Fruit fly (Drosophila melanogaster): ENCODE data around the gene Atg4a.

Atg4a gene

DNA sequence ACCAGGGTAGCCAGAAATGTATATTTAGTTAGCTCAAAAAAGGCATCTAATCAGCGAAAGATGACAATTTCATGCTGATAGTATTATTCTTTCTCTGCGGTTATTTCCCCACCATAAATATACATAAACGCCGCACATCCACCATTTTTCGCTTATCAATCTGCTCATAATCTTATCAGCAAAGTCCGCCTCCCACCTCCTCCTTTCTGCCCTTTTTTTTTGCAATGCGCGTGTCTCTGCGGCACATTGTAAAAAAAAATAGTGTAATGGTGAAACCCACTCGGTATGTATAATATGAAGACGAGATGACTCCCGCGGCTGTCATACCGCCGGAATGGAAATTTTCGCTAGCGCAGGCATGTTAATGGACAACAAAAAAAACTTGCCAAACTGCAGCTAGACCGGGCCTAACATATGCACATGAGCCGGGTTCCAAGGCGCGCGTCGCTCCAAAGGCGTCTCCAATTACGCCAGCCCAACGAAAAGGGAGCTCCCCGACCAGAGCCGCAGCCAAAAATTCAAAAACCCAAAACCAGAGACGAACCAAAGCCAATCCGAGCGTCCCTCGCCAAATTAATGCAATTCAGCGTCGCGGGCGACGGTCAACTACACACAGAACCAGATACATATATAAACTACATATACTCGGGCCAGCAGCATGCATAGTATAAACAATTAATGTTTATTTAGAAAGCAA, 39.6 kb downstream of the Atg4a start:
- TF ChIP-seq ovo (GFP tag; optimal IDR thresholded peaks at IDR 0.05) (no peak), Crg-1 (GFP tag; optimal IDR thresholded peaks at IDR 0.05) (no peak), kay (GFP tag; ENCODE audit: borderline replicate concordance) (no peak), CG7101 (tag; optimal IDR thresholded peaks at IDR 0.05) (no peak), Mnt (GFP tag; optimal IDR thresholded peaks at IDR 0.05) (peak; percentile 20), cic (GFP tag; optimal IDR thresholded peaks at IDR 0.05) (peak; percentile 51), tj (GFP tag; optimal IDR thresholded peaks at IDR 0.05) (peak; percentile 100)

DNA sequence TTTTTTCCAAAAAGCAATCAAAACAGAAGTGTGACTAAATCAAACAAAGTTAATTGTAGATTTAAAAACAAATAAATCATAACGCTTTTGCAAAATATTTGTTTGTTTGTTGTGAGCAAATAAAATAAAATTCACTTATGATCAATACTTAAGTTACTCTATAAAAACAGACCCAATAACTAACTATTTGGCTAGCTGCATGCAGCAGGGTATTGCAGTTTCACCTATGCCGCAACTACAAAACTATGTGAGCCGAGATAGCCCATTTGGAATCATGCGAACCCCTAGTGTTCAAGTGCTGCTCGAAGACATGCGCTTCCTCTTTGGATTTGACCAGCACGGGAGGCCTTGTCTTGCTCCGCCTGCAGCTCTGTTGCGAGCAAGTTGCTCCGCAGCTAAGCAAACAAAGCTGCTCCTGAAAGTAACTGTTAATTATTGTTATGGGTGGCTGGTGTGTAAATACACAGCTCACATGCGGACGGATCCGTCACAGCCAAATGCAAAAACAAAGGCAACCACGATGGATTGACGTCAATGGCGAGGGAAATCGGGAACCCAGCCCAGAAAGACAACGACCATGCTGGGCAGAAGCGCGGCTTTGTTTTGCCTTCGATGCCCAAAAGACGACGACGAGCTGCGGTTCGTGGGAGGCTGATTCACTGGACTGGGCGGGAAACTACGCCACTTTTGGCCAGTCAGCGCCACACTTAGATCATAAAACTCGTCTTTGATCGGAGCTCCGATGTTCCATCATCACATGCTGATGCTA, 41.4 kb downstream of the Atg4a start:
- TF ChIP-seq Clk (GFP tag; optimal IDR thresholded peaks at IDR 0.05) (peak; percentile 2), CG5204 (GFP tag; optimal IDR thresholded peaks at IDR 0.05) (peak; percentile 7), CG7045 (GFP tag; optimal IDR thresholded peaks at IDR 0.05) (no peak), Crg-1 (GFP tag; optimal IDR thresholded peaks at IDR 0.05) (peak; percentile 58), CG7101 (tag; optimal IDR thresholded peaks at IDR 0.05) (peak; percentile 2)

DNA sequence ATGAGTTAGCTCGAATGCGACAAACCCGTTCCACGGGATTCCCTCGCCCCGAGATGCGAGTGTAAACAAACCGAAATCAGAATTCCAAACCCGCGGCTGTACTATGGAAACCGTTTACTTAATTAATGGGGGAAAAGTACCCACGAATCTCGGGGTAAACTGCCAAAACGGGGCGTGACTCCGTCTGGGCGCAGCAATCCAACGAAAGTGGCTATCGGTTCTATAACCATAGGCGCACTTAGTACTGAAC, 41.9 kb downstream of the Atg4a start:
- TF ChIP-seq Hr96 (GFP tag; optimal IDR thresholded peaks at IDR 0.05) (no peak), Clk (GFP tag; optimal IDR thresholded peaks at IDR 0.05) (no peak), ovo (GFP tag; optimal IDR thresholded peaks at IDR 0.05) (peak; percentile 45), cic (GFP tag; optimal IDR thresholded peaks at IDR 0.05) (no peak)

DNA sequence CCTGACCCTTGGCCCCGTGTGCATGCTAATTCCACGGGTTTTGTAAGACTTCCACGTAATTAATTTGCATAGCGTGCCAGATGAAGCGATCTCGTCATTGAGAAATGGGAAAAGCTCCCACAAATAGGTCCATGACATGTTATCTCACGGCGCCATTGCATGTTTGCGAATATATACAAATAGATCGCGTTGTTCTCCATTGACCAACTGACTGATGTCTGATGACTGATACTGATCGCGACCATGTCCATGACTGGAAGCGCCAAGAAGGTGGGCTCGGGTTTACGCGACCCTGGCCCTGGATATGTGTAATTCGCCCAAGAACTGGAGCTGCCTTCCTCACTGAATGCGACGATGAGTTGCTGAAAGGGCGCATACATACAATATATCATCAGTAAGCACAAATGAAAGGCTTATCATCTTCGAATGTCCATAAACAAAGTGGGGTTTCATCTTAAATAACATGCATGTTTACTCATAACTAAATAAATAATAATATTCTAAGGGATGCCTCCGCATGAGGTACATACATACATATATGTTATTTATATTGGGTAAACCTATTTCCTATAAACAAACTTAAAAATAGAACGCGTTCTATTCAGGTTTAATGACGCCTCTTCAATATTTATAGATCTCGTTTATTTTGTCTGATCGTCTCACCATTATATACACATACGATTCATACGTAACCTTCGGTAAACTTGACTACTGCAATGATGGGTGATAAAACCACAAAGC, 42.5 kb downstream of the Atg4a start:
- TF ChIP-seq CG33017 (tag; optimal IDR thresholded peaks at IDR 0.05): peak; percentile 30
- TF ChIP-seq cic (GFP tag; optimal IDR thresholded peaks at IDR 0.05): peak; percentile 70
- peak; percentile 30 for TF ChIP-seq CG14711 (tag; optimal IDR thresholded peaks at IDR 0.05)
- no peak for TF ChIP-seq CG5204 (GFP tag; optimal IDR thresholded peaks at IDR 0.05)
- peak; percentile 64 for TF ChIP-seq CG7045 (GFP tag; optimal IDR thresholded peaks at IDR 0.05)
- peak; percentile 36 for TF ChIP-seq pad (GFP tag; optimal IDR thresholded peaks at IDR 0.05)
- peak; percentile 6 for TF ChIP-seq toe (GFP tag; optimal IDR thresholded peaks at IDR 0.05)
- no peak for TF ChIP-seq bab1 (GFP tag; optimal IDR thresholded peaks at IDR 0.05)
- TF ChIP-seq ovo (GFP tag; optimal IDR thresholded peaks at IDR 0.05): peak; percentile 67
- TF ChIP-seq CG7101 (tag; optimal IDR thresholded peaks at IDR 0.05): peak; percentile 76

DNA sequence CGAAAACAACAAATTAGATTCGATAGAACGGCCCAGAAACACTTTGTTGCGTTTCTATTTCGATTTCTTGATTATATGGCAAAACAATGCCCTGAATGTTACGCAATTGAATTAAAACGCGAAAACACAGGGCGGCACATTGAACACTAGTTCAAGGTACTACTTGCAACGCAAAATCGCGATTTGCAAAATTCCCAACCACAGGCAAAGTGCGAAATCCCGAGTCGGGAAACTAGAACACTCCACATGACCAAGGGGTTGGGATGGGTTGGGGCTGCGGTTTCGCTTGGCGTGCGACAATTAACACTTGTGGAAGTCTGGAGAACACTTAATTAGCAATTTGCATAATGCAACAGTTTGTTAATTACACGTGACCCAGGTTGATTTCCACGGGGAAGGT, 43.6 kb downstream of the Atg4a start:
- no peak for TF ChIP-seq CG14711 (tag; optimal IDR thresholded peaks at IDR 0.05)
- peak; percentile 17 for TF ChIP-seq CG7045 (GFP tag; optimal IDR thresholded peaks at IDR 0.05)
- peak; percentile 36 for TF ChIP-seq tj (GFP tag; optimal IDR thresholded peaks at IDR 0.05)
- no peak for TF ChIP-seq cic (GFP tag; optimal IDR thresholded peaks at IDR 0.05)
- peak; percentile 92 for TF ChIP-seq CG12768 (GFP tag; optimal IDR thresholded peaks at IDR 0.05)
- no peak for TF ChIP-seq kay (GFP tag; ENCODE audit: borderline replicate concordance)
- TF ChIP-seq CG7101 (tag; optimal IDR thresholded peaks at IDR 0.05): no peak
- peak; percentile 41 for TF ChIP-seq CG33017 (tag; optimal IDR thresholded peaks at IDR 0.05)
- TF ChIP-seq Clk (GFP tag; optimal IDR thresholded peaks at IDR 0.05): peak; percentile 34

DNA sequence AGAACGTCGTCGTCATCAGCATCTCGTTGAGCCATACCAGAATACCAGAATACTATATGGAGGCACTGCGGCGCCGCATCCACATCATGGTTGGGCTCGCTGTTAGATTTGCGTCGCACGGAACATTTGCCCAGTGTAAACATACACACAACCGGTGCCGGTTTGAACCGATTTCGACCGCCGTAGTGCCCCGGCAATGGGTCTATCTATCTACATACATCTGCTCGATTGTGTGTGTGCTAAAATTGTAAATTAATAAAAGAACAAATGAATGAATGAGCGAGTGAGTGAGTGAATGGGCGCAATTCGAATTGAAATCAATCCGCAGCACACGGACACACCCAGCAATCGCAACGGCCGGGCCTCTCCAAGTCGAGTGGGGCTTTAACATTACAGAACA, 44.7 kb downstream of the Atg4a start:
- peak; percentile 100 for TF ChIP-seq cic (GFP tag; optimal IDR thresholded peaks at IDR 0.05)
- TF ChIP-seq kay (GFP tag; ENCODE audit: borderline replicate concordance): peak; percentile 59
- peak; percentile 44 for TF ChIP-seq CG33017 (tag; optimal IDR thresholded peaks at IDR 0.05)
- TF ChIP-seq tj (GFP tag; optimal IDR thresholded peaks at IDR 0.05): no peak

DNA sequence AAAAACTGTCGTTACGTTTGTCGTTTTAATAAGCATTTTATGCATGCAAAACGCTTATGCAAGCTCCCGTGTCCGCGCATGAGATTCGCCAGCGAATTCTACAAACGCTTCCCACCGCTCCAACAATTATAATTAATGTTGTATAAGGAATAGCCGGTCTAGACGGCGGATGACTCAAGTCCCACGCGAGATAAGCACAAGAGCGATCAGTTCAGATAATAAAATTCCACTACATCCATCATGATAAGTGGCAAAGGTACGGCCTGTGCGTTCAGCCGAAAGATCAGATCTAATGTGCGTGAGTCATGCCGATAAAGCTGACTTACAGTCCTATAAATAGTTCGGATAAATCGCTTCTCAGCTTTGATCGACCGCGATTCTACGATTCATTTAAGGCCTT, 45.8 kb downstream of the Atg4a start:
- TF ChIP-seq pad (GFP tag; optimal IDR thresholded peaks at IDR 0.05): no peak
- peak; percentile 9 for TF ChIP-seq Mnt (GFP tag; optimal IDR thresholded peaks at IDR 0.05)
- TF ChIP-seq kay (GFP tag; ENCODE audit: borderline replicate concordance): peak; percentile 91

DNA sequence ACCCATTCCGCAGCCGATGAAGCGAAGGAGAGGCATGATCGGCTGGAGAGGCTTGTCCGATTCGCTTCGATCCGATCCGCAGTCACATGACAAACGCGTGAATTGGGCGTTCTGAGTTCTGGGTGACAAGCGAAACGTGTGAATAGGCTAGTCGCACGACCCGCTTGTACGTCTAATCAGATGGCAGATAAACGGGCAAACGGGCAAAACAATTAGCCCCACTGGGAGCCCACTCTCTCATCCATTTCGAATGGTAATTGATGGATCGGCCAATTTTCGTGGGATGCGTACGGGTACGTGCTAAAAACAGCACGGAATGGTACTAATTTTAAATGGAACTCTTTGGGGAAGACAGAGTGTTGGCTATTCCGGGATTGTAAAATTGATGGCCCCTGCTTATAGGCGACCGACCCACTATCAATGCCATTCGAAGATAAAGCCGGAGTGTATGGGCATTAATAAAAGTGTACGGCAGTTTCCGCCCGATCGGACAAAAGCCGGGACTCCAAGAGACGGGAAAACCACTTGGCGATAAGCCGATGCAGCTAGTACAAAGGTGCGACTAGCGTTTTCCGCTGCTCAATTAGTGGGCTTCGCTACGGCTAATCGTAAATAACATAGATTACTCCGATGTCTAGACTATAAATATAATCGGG, 46.9 kb downstream of the Atg4a start:
- TF ChIP-seq CG12768 (GFP tag; optimal IDR thresholded peaks at IDR 0.05) (peak; percentile 7), kay (GFP tag; ENCODE audit: borderline replicate concordance) (no peak), cic (GFP tag; optimal IDR thresholded peaks at IDR 0.05) (peak; percentile 83)
